Worm (Caenorhabditis elegans): ENCODE data around the gene ceh-43.

ce11 chrIII:4460242-4460641 is 10.5 kb upstream of the ceh-43 start:
- no peak for TF ChIP-seq elt-3 (tag; optimal IDR thresholded peaks at IDR 0.05)
- TF ChIP-seq pqm-1 (tag; optimal IDR thresholded peaks at IDR 0.05): no peak
- TF ChIP-seq sup-37 (GFP tag; optimal IDR thresholded peaks at IDR 0.05): no peak
- TF ChIP-seq xbp-1 (tag; optimal IDR thresholded peaks at IDR 0.05): no peak
- no peak for TF ChIP-seq fkh-10 (GFP tag; optimal IDR thresholded peaks at IDR 0.05)
- no peak for TF ChIP-seq C34B4.2 (tag; optimal IDR thresholded peaks at IDR 0.05)
- TF ChIP-seq ces-1 (GFP tag; optimal IDR thresholded peaks at IDR 0.05): no peak
- no peak for TF ChIP-seq mdl-1 (tag; optimal IDR thresholded peaks at IDR 0.05)
- TF ChIP-seq lsy-2 (tag; optimal IDR thresholded peaks at IDR 0.05): peak in 1 of 2 experiments; percentile 5
- TF ChIP-seq snpc-4 (tag; optimal IDR thresholded peaks at IDR 0.05): no peak
- TF ChIP-seq mef-2 (tag; optimal IDR thresholded peaks at IDR 0.05): no peak
- no peak for TF ChIP-seq nhr-77 (tag; optimal IDR thresholded peaks at IDR 0.05)
